Fruit fly (Drosophila melanogaster) whole organism, embryonic: ENCODE data around the gene Rchy1.

Source experiments
- B-H2 ChIP-seq: fragments of 200-800 bp; sonication (Bioruptor generic); optimal IDR thresholded peaks from 2 replicates; lab custom pipeline; 2018; ENCODE audit warnings: missing biosample characterization, mild to moderate bottlenecking, missing genetic modification characterization
- CG10543 ChIP-seq: fragments of 200-800 bp; sonication (Bioruptor generic); optimal IDR thresholded peaks from 3 replicates; lab custom pipeline; 2017; ENCODE audit warnings: missing biosample characterization, mild to moderate bottlenecking, missing genetic modification characterization, moderate library complexity
- CG10654 ChIP-seq: fragments of 200-800 bp; sonication (Bioruptor generic); optimal IDR thresholded peaks from 2 replicates; lab custom pipeline; 2016; ENCODE audit warnings: missing biosample characterization, missing genetic modification characterization
- CG11085 ChIP-seq: fragments of 200-800 bp; sonication (Bioruptor generic); IDR thresholded peaks from 2 replicates; pipeline ENCODE4 v1.3.6; 2022; ENCODE audit warnings: missing biosample characterization, missing genetic modification characterization
- CG11093 ChIP-seq: fragments of 200-800 bp; sonication (Bioruptor generic); IDR thresholded peaks from 3 replicates; pipeline ENCODE4 v1.3.6; 2022; ENCODE audit warnings: missing biosample characterization, missing genetic modification characterization
- CG11504 ChIP-seq: fragments of 200-800 bp; sonication (Bioruptor generic); optimal IDR thresholded peaks from 3 replicates; lab custom pipeline; 2019; ENCODE audit warnings: missing biosample characterization, mild to moderate bottlenecking, missing genetic modification characterization, moderate library complexity
- CG13296 ChIP-seq: fragments of 200-800 bp; sonication (Bioruptor generic); optimal IDR thresholded peaks from 3 replicates; lab custom pipeline; 2018; ENCODE audit warnings: missing biosample characterization, mild to moderate bottlenecking, missing genetic modification characterization
- CG14710 ChIP-seq: fragments of 200-800 bp; sonication (Bioruptor generic); optimal IDR thresholded peaks from 3 replicates; lab custom pipeline; 2019; ENCODE audit warnings: missing biosample characterization, mild to moderate bottlenecking, missing genetic modification characterization, moderate library complexity
- CG15601 ChIP-seq: fragments of 200-800 bp; sonication (Bioruptor generic); optimal IDR thresholded peaks from 3 replicates; lab custom pipeline; 2019; ENCODE audit warnings: missing biosample characterization, mild to moderate bottlenecking, missing genetic modification characterization, moderate library complexity
- CG1647 ChIP-seq: fragments of 200-800 bp; sonication (Bioruptor generic); optimal IDR thresholded peaks from 3 replicates; lab custom pipeline; 2016; ENCODE audit warnings: missing biosample characterization, missing genetic modification characterization
- CG18599 ChIP-seq: fragments of 200-800 bp; sonication (Bioruptor generic); optimal IDR thresholded peaks from 3 replicates; lab custom pipeline; 2017; ENCODE audit warnings: missing biosample characterization, missing genetic modification characterization, mild to moderate bottlenecking, moderate library complexity, missing genetic modification reagents
- CG2129 ChIP-seq: fragments of 200-800 bp; sonication (Bioruptor generic); IDR thresholded peaks from 2 replicates; pipeline ENCODE4 v1.3.6; 2022; ENCODE audit warnings: missing biosample characterization, missing genetic modification characterization; ENCODE audit not compliant: partially characterized antibody
- CG31388 ChIP-seq: fragments of 200-800 bp; sonication (Bioruptor generic); optimal IDR thresholded peaks from 2 replicates; lab custom pipeline; 2016; ENCODE audit warnings: missing biosample characterization, missing genetic modification characterization
- CG8281 ChIP-seq: fragments of 200-800 bp; sonication (Bioruptor generic); optimal IDR thresholded peaks from 2 replicates; lab custom pipeline; 2018; ENCODE audit warnings: missing biosample characterization, mild to moderate bottlenecking, missing genetic modification characterization, moderate library complexity
- CG9727 ChIP-seq: fragments of 200-800 bp; sonication (Bioruptor generic); optimal IDR thresholded peaks from 3 replicates; lab custom pipeline; 2017; ENCODE audit warnings: missing biosample characterization, mild to moderate bottlenecking, missing genetic modification characterization
- Dfd ChIP-seq, 2 experiments: fragments of >200 bp; optimal IDR thresholded peaks; 2 replicates each; lab custom pipeline; 2017; ENCODE audit warnings: missing biosample characterization in 2 of 2, missing genetic modification characterization in 2 of 2
- GATAe ChIP-seq: fragments of 200-800 bp; sonication (Bioruptor generic); conservative IDR thresholded peaks from 2 replicates; pipeline ENCODE4 v1.3.6; 2022; ENCODE audit warnings: missing biosample characterization, missing genetic modification characterization
- HmgZ ChIP-seq: fragments of 200-800 bp; sonication (Bioruptor generic); optimal IDR thresholded peaks from 2 replicates; lab custom pipeline; 2018; ENCODE audit warnings: missing biosample characterization, mild to moderate bottlenecking, missing genetic modification characterization
- Hr78 ChIP-seq, 2 experiments: fragments of 200-800 bp in 1 of 2; fragments of >200 bp in 1 of 2; sonication (Bioruptor generic) in 1 of 2; optimal IDR thresholded peaks; 2 replicates each; lab custom pipeline; 2017 to 2019; ENCODE audit warnings: missing biosample characterization in 2 of 2, missing genetic modification characterization in 2 of 2, mild to moderate bottlenecking in 1 of 2, moderate library complexity in 1 of 2
- Mrtf ChIP-seq: fragments of 200-800 bp; sonication (Bioruptor generic); IDR thresholded peaks from 3 replicates; pipeline ENCODE4 v1.3.6; 2022; ENCODE audit warnings: missing biosample characterization, missing genetic modification characterization
- Nf-YB ChIP-seq: fragments of 200-800 bp; sonication (Bioruptor generic); optimal IDR thresholded peaks from 3 replicates; lab custom pipeline; 2019; ENCODE audit warnings: missing biosample characterization, mild to moderate bottlenecking, missing genetic modification characterization, moderate library complexity
- Sry-β ChIP-seq: fragments of 200-800 bp; sonication (Bioruptor generic); optimal IDR thresholded peaks from 2 replicates; lab custom pipeline; 2018; ENCODE audit warnings: missing biosample characterization, mild to moderate bottlenecking, missing genetic modification characterization, moderate library complexity
- Taf1 ChIP-seq: fragments of 200-800 bp; sonication (Bioruptor generic); IDR thresholded peaks from 2 replicates; pipeline ENCODE4 v1.3.6; 2022; ENCODE audit warnings: missing biosample characterization, missing genetic modification characterization
- Xrp1 ChIP-seq: fragments of 200-800 bp; sonication (Bioruptor generic); IDR thresholded peaks from 2 replicates; pipeline ENCODE4 v1.3.6; 2022; ENCODE audit warnings: missing biosample characterization, missing genetic modification characterization
- ac ChIP-seq: fragments of 200-800 bp; sonication (Bioruptor generic); optimal IDR thresholded peaks from 3 replicates; lab custom pipeline; 2017; ENCODE audit warnings: missing biosample characterization, mild to moderate bottlenecking, missing genetic modification characterization
- al ChIP-seq: fragments of 200-800 bp; sonication (Bioruptor generic); IDR thresholded peaks from 2 replicates; pipeline ENCODE4 v1.3.6; 2022; ENCODE audit warnings: missing biosample characterization, missing genetic modification characterization
- bab2 ChIP-seq: fragments of 200-800 bp; sonication (Bioruptor generic); optimal IDR thresholded peaks from 2 replicates; lab custom pipeline; 2016; ENCODE audit warnings: missing biosample characterization, missing genetic modification characterization
- bsh ChIP-seq, 2 experiments: fragments of 200-800 bp; sonication (Bioruptor generic); optimal IDR thresholded peaks; 2 replicates each; lab custom pipeline; 2017 to 2018; ENCODE audit warnings: mild to moderate bottlenecking in 2 of 2, missing biosample characterization in 2 of 2, missing genetic modification characterization in 2 of 2, moderate library complexity in 1 of 2
- btn ChIP-seq: fragments of 200-800 bp; sonication (Bioruptor generic); optimal IDR thresholded peaks from 2 replicates; lab custom pipeline; 2016; ENCODE audit warnings: missing biosample characterization, missing genetic modification characterization
- cas ChIP-seq: fragments of 200-800 bp; sonication (Bioruptor generic); IDR thresholded peaks from 2 replicates; pipeline ENCODE4 v1.3.6; 2022; ENCODE audit warnings: missing biosample characterization, missing genetic modification characterization
- cg ChIP-seq: fragments of 200-800 bp; sonication (Bioruptor generic); optimal IDR thresholded peaks from 3 replicates; lab custom pipeline; 2019; ENCODE audit warnings: missing biosample characterization, mild to moderate bottlenecking, missing genetic modification characterization, moderate library complexity
- crp ChIP-seq, 2 experiments: fragments of 200-800 bp; sonication (Bioruptor generic); optimal IDR thresholded peaks; 2 replicates in 1 of 2; 3 replicates in 1 of 2; lab custom pipeline; 2017; ENCODE audit warnings: missing biosample characterization in 2 of 2, missing genetic modification characterization in 2 of 2, mild to moderate bottlenecking in 1 of 2, moderate library complexity in 1 of 2
- dati ChIP-seq: fragments of 200-800 bp; sonication (Bioruptor generic); IDR thresholded peaks from 2 replicates; pipeline ENCODE4 v1.3.6; 2022; ENCODE audit warnings: missing biosample characterization, missing genetic modification characterization
- dmrt11E ChIP-seq: fragments of 200-800 bp; sonication (Bioruptor generic); optimal IDR thresholded peaks from 3 replicates; lab custom pipeline; 2018; ENCODE audit warnings: missing biosample characterization, mild to moderate bottlenecking, missing genetic modification characterization, moderate library complexity
- ems ChIP-seq: fragments of 200-800 bp; sonication (Bioruptor generic); optimal IDR thresholded peaks from 3 replicates; lab custom pipeline; 2016; ENCODE audit warnings: missing biosample characterization, missing genetic modification characterization
- fd102C ChIP-seq: fragments of 200-800 bp; sonication (Bioruptor generic); optimal IDR thresholded peaks from 2 replicates; lab custom pipeline; 2018; ENCODE audit warnings: missing biosample characterization, mild to moderate bottlenecking, missing genetic modification characterization, moderate library complexity
- hkb ChIP-seq, 2 experiments: fragments of 200-800 bp in 1 of 2; fragments of >200 bp in 1 of 2; sonication (Bioruptor generic) in 1 of 2; IDR thresholded peaks in 1 of 2; optimal IDR thresholded peaks in 1 of 2; 2 replicates each; pipeline versions ENCODE4 v1.3.6 to Lab custom; 2017 to 2022; ENCODE audit warnings: missing biosample characterization in 1 of 2, missing genetic modification characterization in 1 of 2
- jumu ChIP-seq: fragments of 200-800 bp; sonication (Bioruptor generic); optimal IDR thresholded peaks from 3 replicates; lab custom pipeline; 2016; ENCODE audit warnings: missing biosample characterization, missing genetic modification characterization
- lola ChIP-seq, 3 experiments: fragments of >200 bp in 2 of 3; fragments of 200-800 bp in 1 of 3; sonication (Bioruptor generic) in 1 of 3; optimal IDR thresholded peaks; 2 replicates each; lab custom pipeline; 2017 to 2019; ENCODE audit warnings: missing biosample characterization in 3 of 3, missing genetic modification characterization in 3 of 3, mild to moderate bottlenecking in 1 of 3, moderate library complexity in 1 of 3
- nerfin-1 ChIP-seq: fragments of 200-800 bp; sonication (Bioruptor generic); optimal IDR thresholded peaks from 3 replicates; lab custom pipeline; 2019; ENCODE audit warnings: missing biosample characterization, mild to moderate bottlenecking, missing genetic modification characterization, moderate library complexity
- otp ChIP-seq: fragments of 200-800 bp; sonication (Bioruptor generic); IDR thresholded peaks from 3 replicates; pipeline ENCODE4, ENCODE4 v1.3.6; 2022; ENCODE audit warnings: missing biosample characterization, missing genetic modification characterization
- pb ChIP-seq: fragments of 200-800 bp; sonication (Bioruptor generic); optimal IDR thresholded peaks from 3 replicates; lab custom pipeline; 2016; ENCODE audit warnings: missing biosample characterization, missing genetic modification characterization
- psq ChIP-seq: fragments of 200-800 bp; sonication (Bioruptor generic); optimal IDR thresholded peaks from 2 replicates; lab custom pipeline; 2017; ENCODE audit warnings: missing biosample characterization, missing genetic modification characterization
- run ChIP-seq: fragments of 200-800 bp; sonication (Bioruptor generic); optimal IDR thresholded peaks from 3 replicates; lab custom pipeline; 2018; ENCODE audit warnings: missing biosample characterization, mild to moderate bottlenecking, missing genetic modification characterization
- trh ChIP-seq: fragments of 200-800 bp; sonication (Bioruptor generic); optimal IDR thresholded peaks from 2 replicates; lab custom pipeline; 2016; ENCODE audit warnings: missing biosample characterization, missing genetic modification characterization
- unc-4 ChIP-seq: fragments of 200-800 bp; sonication (Bioruptor generic); IDR thresholded peaks from 2 replicates; pipeline ENCODE4 v1.3.6; 2022; ENCODE audit warnings: missing biosample characterization, missing genetic modification characterization; ENCODE audit not compliant: partially characterized antibody
- unpg ChIP-seq: fragments of 200-800 bp; sonication (Bioruptor generic); optimal IDR thresholded peaks from 3 replicates; lab custom pipeline; 2018; ENCODE audit warnings: missing biosample characterization, mild to moderate bottlenecking, missing genetic modification characterization, moderate library complexity
- vfl ChIP-seq: fragments of 200-800 bp; sonication (Bioruptor generic); optimal IDR thresholded peaks from 2 replicates; lab custom pipeline; 2016; ENCODE audit warnings: missing biosample characterization, missing genetic modification characterization
- zfh1 ChIP-seq: fragments of 200-800 bp; sonication (Bioruptor generic); IDR thresholded peaks from 3 replicates; pipeline ENCODE4 v1.3.6; 2022; ENCODE audit warnings: missing biosample characterization, missing genetic modification characterization

The Rchy1 gene

DNA sequence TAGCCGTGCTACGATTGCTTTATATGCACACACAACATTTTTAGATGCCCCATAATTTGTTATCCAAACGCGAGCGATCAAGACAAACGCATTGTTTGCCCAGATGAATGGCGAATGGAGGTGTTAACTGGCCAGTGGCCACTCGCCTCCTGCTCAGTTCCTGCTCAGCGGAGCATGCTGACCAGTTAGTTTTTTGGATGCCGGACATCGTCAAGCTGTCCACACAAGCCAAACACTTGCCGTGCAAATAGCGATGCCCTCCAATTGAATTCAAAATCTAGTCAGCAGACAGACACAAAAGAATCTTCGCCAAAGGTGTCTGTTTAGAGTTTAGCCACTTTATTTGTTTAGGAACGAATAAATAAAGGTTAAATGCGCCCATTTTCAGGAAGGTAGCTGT is 3.2 kb downstream of the Rchy1 start (continued):
- no peak for TF ChIP-seq CG2129 (GFP tag; lab: Robert Waterston, UW)
- TF ChIP-seq lola (GFP tag; optimal IDR thresholded peaks at IDR 0.05; lab: Kevin White, UChicago): peak in 1 of 3 experiments; percentile 42
- peak; percentile 76 for TF ChIP-seq otp (GFP tag; lab: Robert Waterston, UW)
- peak; percentile 23 for TF ChIP-seq Nf-YB
- TF ChIP-seq Mrtf (GFP tag; lab: Robert Waterston, UW): no peak
- TF ChIP-seq zfh1 (GFP tag; lab: Robert Waterston, UW): peak; percentile 38; the same call in 2 of the 3 replicates
- 0 out of 2 replicates have a peak, but pooled peaks have one; percentile 41 for TF ChIP-seq Xrp1 (GFP tag; lab: Robert Waterston, UW)
- TF ChIP-seq CG10654 (GFP tag; lab: Kevin White, UChicago): no peak
- no peak for TF ChIP-seq CG11093 (GFP tag; lab: Robert Waterston, UW)
- TF ChIP-seq pb (GFP tag; lab: Kevin White, UChicago): no peak
- peak; percentile 10 for TF ChIP-seq dmrt11E (tag; lab: Kevin White, UChicago)
- no peak for TF ChIP-seq hkb (optimal IDR thresholded peaks at IDR 0.05; lab: Kevin White, UChicago)
- TF ChIP-seq hkb (GFP tag; IDR thresholded peaks at IDR 0.05; lab: Robert Waterston, UW): peak; percentile 23; the same call in 1 of the 2 replicates
- TF ChIP-seq jumu (GFP tag; lab: Kevin White, UChicago): no peak
- peak; percentile 59 for TF ChIP-seq CG9727
- peak; percentile 58 for TF ChIP-seq ac (GFP tag; lab: Kevin White, UChicago)
- no peak for TF ChIP-seq unc-4 (GFP tag; lab: Robert Waterston, UW)
- peak; percentile 3 for TF ChIP-seq CG1647 (GFP tag; lab: Kevin White, UChicago)
- no peak for TF ChIP-seq al (GFP tag; lab: Robert Waterston, UW)
- peak; percentile 25 for TF ChIP-seq CG15601 (tag; lab: Kevin White, UChicago)
- TF ChIP-seq cg (GFP tag; lab: Kevin White, UChicago): no peak
- TF ChIP-seq bsh (GFP tag; optimal IDR thresholded peaks at IDR 0.05; lab: Kevin White, UChicago): peak in 1 of 2 experiments; percentile 13
- peak in 1 of 2 experiments; percentile 10 for TF ChIP-seq Hr78 (GFP tag; optimal IDR thresholded peaks at IDR 0.05; lab: Kevin White, UChicago)
- TF ChIP-seq dati (GFP tag; lab: Robert Waterston, UW): 0 out of 2 replicates have a peak, but pooled peaks have one; percentile 13

- TF ChIP-seq CG11504 (tag; lab: Kevin White, UChicago): peak; percentile 46
- TF ChIP-seq fd102C (GFP tag; lab: Kevin White, UChicago): no peak
- no peak for TF ChIP-seq CG11085 (GFP tag; lab: Robert Waterston, UW)
- peak; percentile 25 for TF ChIP-seq nerfin-1 (tag; lab: Kevin White, UChicago)
- TF ChIP-seq ac (GFP tag; lab: Kevin White, UChicago): no peak
- TF ChIP-seq ems (GFP tag; lab: Kevin White, UChicago): no peak
- TF ChIP-seq trh (GFP tag; lab: Kevin White, UChicago): no peak
- TF ChIP-seq run: peak; percentile 3
- TF ChIP-seq Sry-β (GFP tag; lab: Kevin White, UChicago): peak; percentile 18
- no peak for TF ChIP-seq bab2 (GFP tag; lab: Kevin White, UChicago)
- TF ChIP-seq psq (GFP tag; lab: Kevin White, UChicago): no peak
- no peak for TF ChIP-seq CG31388 (GFP tag; lab: Kevin White, UChicago)
- peak; percentile 42 for TF ChIP-seq CG18599 (GFP tag; lab: Kevin White, UChicago)
- TF ChIP-seq CG13296 (GFP tag; lab: Kevin White, UChicago): peak; percentile 19
- TF ChIP-seq CG14710 (tag; lab: Kevin White, UChicago): peak; percentile 1
- TF ChIP-seq btn (GFP tag; lab: Kevin White, UChicago): no peak
- TF ChIP-seq CG8281 (tag; lab: Kevin White, UChicago): peak; percentile 25
- no peak for TF ChIP-seq B-H2 (GFP tag; lab: Kevin White, UChicago)
- TF ChIP-seq Taf1 (GFP tag; lab: Robert Waterston, UW): no peak
- no peak for TF ChIP-seq GATAe (GFP tag; lab: Robert Waterston, UW)
- no peak for TF ChIP-seq Dfd (GFP tag; optimal IDR thresholded peaks at IDR 0.05; lab: Kevin White, UChicago)
- TF ChIP-seq HmgZ (tag; lab: Kevin White, UChicago): peak; percentile 12
- no peak for TF ChIP-seq vfl (GFP tag; lab: Kevin White, UChicago)
- TF ChIP-seq crp (GFP tag; optimal IDR thresholded peaks at IDR 0.05; lab: Kevin White, UChicago): no peak
- no peak for TF ChIP-seq CG10543 (GFP tag; lab: Kevin White, UChicago)
- no peak for TF ChIP-seq cas (GFP tag; lab: Robert Waterston, UW)
- TF ChIP-seq unpg (GFP tag; lab: Kevin White, UChicago): peak; percentile 46
Measured at dm6 chr2L:6461497-6461896, 4.0 kb downstream of the Rchy1 start.
